Worm (Caenorhabditis elegans) whole organism, L1 larva: Measurements from ENCODE around the gene praf-3.

Source experiments
- C16A3.4 ChIP-seq: fragments of 150-350 bp; optimal IDR thresholded peaks from 2 replicates; lab custom pipeline; 2014; ENCODE audit warnings: missing biosample characterization, missing genetic modification characterization
- aha-1 ChIP-seq: fragments of 150-350 bp; optimal IDR thresholded peaks from 2 replicates; lab custom pipeline; 2014; ENCODE audit warnings: missing biosample characterization, missing genetic modification characterization
- alr-1 ChIP-seq: fragments of 200-800 bp; sonication (Bioruptor generic); optimal IDR thresholded peaks from 2 replicates; lab custom pipeline; 2018; ENCODE audit warnings: borderline replicate concordance, mild to moderate bottlenecking, missing genetic modification characterization, missing compliant biosample characterization
- aly-2 ChIP-seq: fragments of 150-350 bp; optimal IDR thresholded peaks from 2 replicates; lab custom pipeline; 2014; ENCODE audit warnings: missing biosample characterization, missing genetic modification characterization
- blmp-1 ChIP-seq: fragments of 150-350 bp; optimal IDR thresholded peaks from 2 replicates; lab custom pipeline; 2014; ENCODE audit warnings: missing biosample characterization, missing genetic modification characterization
- ceh-63 ChIP-seq: fragments of 200-800 bp; sonication (Bioruptor generic); optimal IDR thresholded peaks from 2 replicates; lab custom pipeline; 2018; ENCODE audit warnings: mild to moderate bottlenecking, missing genetic modification characterization, missing compliant biosample characterization
- ceh-82 ChIP-seq, 3 experiments: fragments of 150-350 bp in 1 of 3; sonication (generic microtip) in 2 of 3; optimal IDR thresholded peaks; 2 replicates each; lab custom pipeline; 2014 to 2017; ENCODE audit warnings: missing biosample characterization in 3 of 3, missing genetic modification characterization in 3 of 3
- ceh-88 ChIP-seq: fragments of 200-800 bp; sonication (Bioruptor generic); IDR thresholded peaks from 2 replicates; pipeline ENCODE4 v1.3.6; 2022; ENCODE audit warnings: missing genetic modification characterization, missing compliant biosample characterization
- dsc-1 ChIP-seq: sonication (generic microtip); optimal IDR thresholded peaks from 2 replicates; lab custom pipeline; 2016; ENCODE audit warnings: mild to moderate bottlenecking, missing genetic modification characterization, missing compliant biosample characterization
- egl-13 ChIP-seq: sonication (generic microtip); optimal IDR thresholded peaks from 2 replicates; lab custom pipeline; 2016; ENCODE audit warnings: missing genotype, missing genetic modification reagents, missing genetic modification characterization, missing compliant biosample characterization
- egl-27 ChIP-seq, 2 experiments: fragments of 150-350 bp in 1 of 2; sonication (generic microtip); optimal IDR thresholded peaks; 3 replicates each; lab custom pipeline; 2017 to 2018; ENCODE audit warnings: missing biosample characterization in 2 of 2, missing genetic modification characterization in 2 of 2, missing genetic modification reagents in 2 of 2
- elt-2 ChIP-seq: sonication (generic microtip); optimal IDR thresholded peaks from 2 replicates; lab custom pipeline; 2016; ENCODE audit warnings: missing genetic modification characterization, mild to moderate bottlenecking, inconsistent platforms, missing compliant biosample characterization, missing genetic modification reagents
- elt-3 ChIP-seq, 6 experiments: fragments of 150-350 bp in 1 of 6; sonication (generic microtip); optimal IDR thresholded peaks; 2 replicates each; lab custom pipeline; 2017 to 2018; ENCODE audit warnings: missing biosample characterization in 6 of 6, missing genetic modification characterization in 6 of 6, inconsistent platforms in 1 of 6
- fkh-8 ChIP-seq: sonication (generic microtip); optimal IDR thresholded peaks from 2 replicates; lab custom pipeline; 2016; ENCODE audit warnings: mild to moderate bottlenecking, missing genetic modification characterization, missing compliant biosample characterization
- grh-1 ChIP-seq: fragments of 200-800 bp; sonication (Bioruptor generic); IDR thresholded peaks from 2 replicates; pipeline ENCODE4 v1.3.6; 2022; ENCODE audit warnings: missing genetic modification reagents, missing genetic modification characterization, missing compliant biosample characterization
- hlh-17 ChIP-seq: fragments of 200-800 bp; sonication (Bioruptor generic); optimal IDR thresholded peaks from 2 replicates; lab custom pipeline; 2018; ENCODE audit warnings: missing genetic modification characterization, mild to moderate bottlenecking, missing compliant biosample characterization, moderate library complexity, borderline replicate concordance
- hpl-2 ChIP-seq: fragments of 150-350 bp; optimal IDR thresholded peaks from 2 replicates; lab custom pipeline; 2014; ENCODE audit warnings: missing biosample characterization, missing genetic modification reagents, missing genetic modification characterization
- irx-1 ChIP-seq: sonication (generic microtip); optimal IDR thresholded peaks from 2 replicates; lab custom pipeline; 2016; ENCODE audit warnings: missing genetic modification characterization, missing compliant biosample characterization
- isw-1 ChIP-seq: fragments of 200-800 bp; sonication (Bioruptor generic); IDR thresholded peaks from 2 replicates; pipeline ENCODE4 v1.3.6; 2022; ENCODE audit warnings: missing genetic modification characterization, missing compliant biosample characterization
- lin-13 ChIP-seq: fragments of 150-350 bp; optimal IDR thresholded peaks from 2 replicates; lab custom pipeline; 2014; ENCODE audit warnings: missing biosample characterization, missing genetic modification reagents, missing genetic modification characterization
- lin-14 ChIP-seq: fragments of 200-800 bp; sonication (Bioruptor generic); optimal IDR thresholded peaks from 2 replicates; lab custom pipeline; 2018; ENCODE audit warnings: mild to moderate bottlenecking, missing genetic modification characterization, moderate library complexity, missing compliant biosample characterization
- lin-15B ChIP-seq: fragments of 150-350 bp; sonication (generic microtip); optimal IDR thresholded peaks from 3 replicates; lab custom pipeline; 2014; ENCODE audit warnings: missing biosample characterization, missing genetic modification characterization
- lin-39 ChIP-seq: fragments of 150-350 bp; optimal IDR thresholded peaks from 2 replicates; lab custom pipeline; 2014; ENCODE audit warnings: missing biosample characterization, missing genetic modification reagents, missing genetic modification characterization
- lir-3 ChIP-seq: sonication (generic microtip); optimal IDR thresholded peaks from 2 replicates; lab custom pipeline; 2016; ENCODE audit warnings: mild to moderate bottlenecking, missing genetic modification characterization, moderate library complexity, missing compliant biosample characterization; ENCODE audit not compliant: poor library complexity
- mab-9 ChIP-seq: fragments of 200-800 bp; sonication (Bioruptor generic); IDR thresholded peaks from 2 replicates; pipeline ENCODE4 v1.3.6; 2022; ENCODE audit warnings: missing genetic modification reagents, missing genetic modification characterization, missing compliant biosample characterization
- mdl-1 ChIP-seq, 2 experiments: fragments of 150-350 bp; optimal IDR thresholded peaks; 2 replicates each; lab custom pipeline; 2014 to 2017; ENCODE audit warnings: missing biosample characterization in 2 of 2, missing genetic modification characterization in 2 of 2, inconsistent platforms in 1 of 2
- nhr-11 ChIP-seq: fragments of 150-350 bp; optimal IDR thresholded peaks from 2 replicates; lab custom pipeline; 2014; ENCODE audit warnings: missing biosample characterization, missing genetic modification characterization
- nhr-12 ChIP-seq: sonication (generic microtip); optimal IDR thresholded peaks from 2 replicates; lab custom pipeline; 2017; ENCODE audit warnings: missing biosample characterization, missing genetic modification characterization
- nhr-19 ChIP-seq: fragments of 200-800 bp; sonication (Bioruptor generic); conservative IDR thresholded peaks from 2 replicates; pipeline ENCODE4 v1.3.6; 2022; ENCODE audit warnings: missing genetic modification characterization, missing compliant biosample characterization
- nhr-20 ChIP-seq: sonication (generic microtip); optimal IDR thresholded peaks from 2 replicates; lab custom pipeline; 2016; ENCODE audit warnings: mild to moderate bottlenecking, missing genetic modification characterization, missing compliant biosample characterization
- nhr-237 ChIP-seq: fragments of 150-350 bp; optimal IDR thresholded peaks from 2 replicates; lab custom pipeline; 2014; ENCODE audit warnings: missing biosample characterization, missing genetic modification characterization
- nhr-47 ChIP-seq: sonication (generic microtip); optimal IDR thresholded peaks from 2 replicates; lab custom pipeline; 2016; ENCODE audit warnings: mild to moderate bottlenecking, missing genetic modification characterization, moderate library complexity, missing compliant biosample characterization
- nhr-77 ChIP-seq: fragments of 150-350 bp; optimal IDR thresholded peaks from 2 replicates; lab custom pipeline; 2014; ENCODE audit warnings: missing biosample characterization, missing genetic modification characterization
- nhr-84 ChIP-seq: sonication (generic microtip); optimal IDR thresholded peaks from 2 replicates; lab custom pipeline; 2017; ENCODE audit warnings: missing biosample characterization, missing genetic modification characterization
- pax-3 ChIP-seq: fragments of 200-800 bp; sonication (Bioruptor generic); optimal IDR thresholded peaks from 2 replicates; lab custom pipeline; 2018; ENCODE audit warnings: mild to moderate bottlenecking, missing genetic modification characterization, moderate library complexity, missing compliant biosample characterization
- pqm-1 ChIP-seq: sonication (generic microtip); optimal IDR thresholded peaks from 3 replicates; lab custom pipeline; 2017; ENCODE audit warnings: missing biosample characterization, missing genetic modification characterization
- rnt-1 ChIP-seq: sonication (generic microtip); optimal IDR thresholded peaks from 2 replicates; lab custom pipeline; 2016; ENCODE audit warnings: mild to moderate bottlenecking, missing genetic modification characterization, moderate library complexity, missing compliant biosample characterization
- snpc-4 ChIP-seq: fragments of 150-350 bp; optimal IDR thresholded peaks from 2 replicates; lab custom pipeline; 2014; ENCODE audit warnings: missing biosample characterization, missing genetic modification characterization
- sox-4 ChIP-seq: sonication (generic microtip); optimal IDR thresholded peaks from 2 replicates; lab custom pipeline; 2016; ENCODE audit warnings: missing genetic modification characterization, missing compliant biosample characterization
- sup-37 ChIP-seq: fragments of 200-800 bp; sonication (Bioruptor generic); optimal IDR thresholded peaks from 2 replicates; lab custom pipeline; 2018; ENCODE audit warnings: mild to moderate bottlenecking, missing genetic modification characterization, missing compliant biosample characterization
- swsn-7 ChIP-seq: sonication (generic microtip); optimal IDR thresholded peaks from 2 replicates; lab custom pipeline; 2016; ENCODE audit warnings: missing genetic modification characterization, missing compliant biosample characterization
- unc-130 ChIP-seq: fragments of 150-350 bp; optimal IDR thresholded peaks from 2 replicates; lab custom pipeline; 2017; ENCODE audit warnings: missing biosample characterization, missing genetic modification characterization, inconsistent platforms
- unc-30 ChIP-seq: sonication (generic microtip); optimal IDR thresholded peaks from 2 replicates; lab custom pipeline; 2017; ENCODE audit warnings: missing biosample characterization, missing genetic modification characterization
- unc-62 ChIP-seq: fragments of 150-350 bp; optimal IDR thresholded peaks from 2 replicates; lab custom pipeline; 2014; ENCODE audit warnings: missing biosample characterization, missing genetic modification reagents, missing genetic modification characterization
- unc-86 ChIP-seq: sonication (generic microtip); optimal IDR thresholded peaks from 2 replicates; lab custom pipeline; 2016; ENCODE audit warnings: missing genetic modification characterization, missing compliant biosample characterization
- xbp-1 ChIP-seq: sonication (generic microtip); optimal IDR thresholded peaks from 2 replicates; lab custom pipeline; 2016; ENCODE audit warnings: missing genetic modification characterization, missing compliant biosample characterization
- zag-1 ChIP-seq: fragments of 150-350 bp; optimal IDR thresholded peaks from 2 replicates; lab custom pipeline; 2014; ENCODE audit warnings: missing biosample characterization, missing genetic modification characterization
- ztf-11 ChIP-seq, 2 experiments: sonication (generic microtip); optimal IDR thresholded peaks; 2 replicates each; lab custom pipeline; 2016 to 2017; ENCODE audit warnings: missing genetic modification characterization in 2 of 2, missing biosample characterization in 1 of 2, missing compliant biosample characterization in 1 of 2
- ztf-4 ChIP-seq: fragments of 150-350 bp; optimal IDR thresholded peaks from 2 replicates; lab custom pipeline; 2014; ENCODE audit warnings: missing biosample characterization, missing genetic modification characterization

Gene praf-3

ce11 chrIV:8369135-8369534 is 10.6 kb upstream of the praf-3 start, which contains the start of gene D2096.6:
TSS of gene D2096.6 (minus strand) at chrIV:8369235.
- TF ChIP-seq ceh-88 (GFP tag; lab: Robert Waterston, UW) (no peak), unc-86 (tag; lab: Kevin White, UChicago) (no peak), ztf-4 (tag; lab: Kevin White, UChicago) (no peak), lin-13 (GFP tag; lab: Kevin White, UChicago) (no peak)

- TF ChIP-seq unc-30 (tag; lab: Kevin White, UChicago): no peak
- TF ChIP-seq pax-3 (tag; lab: Kevin White, UChicago): peak; percentile 49
- peak in 2 of 6 experiments; percentile 52 to 55 for TF ChIP-seq elt-3 (tag; optimal IDR thresholded peaks at IDR 0.05; lab: Kevin White, UChicago)
- peak; percentile 82 for TF ChIP-seq nhr-19 (GFP tag; lab: Robert Waterston, UW)
- TF ChIP-seq mdl-1 (tag; optimal IDR thresholded peaks at IDR 0.05; lab: Kevin White, UChicago): peak in 1 of 2 experiments; percentile 82
- TF ChIP-seq aly-2 (tag; lab: Kevin White, UChicago): peak; percentile 79
- TF ChIP-seq lin-39: no peak
- TF ChIP-seq egl-27 (tag; optimal IDR thresholded peaks at IDR 0.05; lab: Kevin White, UChicago): peak in 1 of 2 experiments; percentile 2
- peak; percentile 91 for TF ChIP-seq nhr-20 (tag; lab: Kevin White, UChicago)
- no peak for TF ChIP-seq nhr-84
- peak; percentile 48 for TF ChIP-seq isw-1 (GFP tag; lab: Robert Waterston, UW)
- TF ChIP-seq snpc-4 (tag; lab: Kevin White, UChicago): peak; percentile 51
- no peak for TF ChIP-seq aha-1 (tag; lab: Kevin White, UChicago)
- peak; percentile 87 for TF ChIP-seq C16A3.4
- no peak for TF ChIP-seq unc-62
- TF ChIP-seq alr-1 (tag; lab: Kevin White, UChicago): no peak
- TF ChIP-seq nhr-12 (tag; lab: Kevin White, UChicago): no peak
- TF ChIP-seq lir-3 (tag; lab: Kevin White, UChicago): peak; percentile 61
- TF ChIP-seq elt-2 (tag; lab: Kevin White, UChicago): peak; percentile 50
- TF ChIP-seq grh-1 (GFP tag; lab: Robert Waterston, UW): 0 out of 2 replicates have a peak, but pooled peaks have one; percentile 11
- TF ChIP-seq ceh-88 (GFP tag; lab: Robert Waterston, UW): peak; percentile 63
- TF ChIP-seq sox-4 (tag; lab: Kevin White, UChicago): peak; percentile 50
- peak in 1 of 2 experiments; percentile 27 for TF ChIP-seq ztf-11 (tag; optimal IDR thresholded peaks at IDR 0.05; lab: Kevin White, UChicago)
- TF ChIP-seq ztf-4 (tag; lab: Kevin White, UChicago): peak; percentile 53
- peak; percentile 59 for TF ChIP-seq fkh-8
- TF ChIP-seq nhr-237: peak; percentile 56
- TF ChIP-seq pqm-1: no peak
- no peak for TF ChIP-seq zag-1 (tag; lab: Kevin White, UChicago)
- peak; percentile 76 for TF ChIP-seq irx-1
- peak; percentile 55 for TF ChIP-seq egl-13 (tag; lab: Kevin White, UChicago)
- peak; percentile 37 for TF ChIP-seq ceh-63 (GFP tag; lab: Kevin White, UChicago)
- peak; percentile 88 for TF ChIP-seq swsn-7 (tag; lab: Kevin White, UChicago)
- no peak for TF ChIP-seq hlh-17 (GFP tag; lab: Kevin White, UChicago)
- TF ChIP-seq rnt-1 (tag; lab: Kevin White, UChicago): peak; percentile 82
- peak; percentile 85 for TF ChIP-seq nhr-47
- TF ChIP-seq nhr-77 (tag; lab: Kevin White, UChicago): peak; percentile 83
- peak; percentile 85 for TF ChIP-seq xbp-1
- TF ChIP-seq hpl-2 (GFP tag; lab: Kevin White, UChicago): peak; percentile 76
- peak; percentile 73 for TF ChIP-seq mab-9 (GFP tag; lab: Robert Waterston, UW)
- peak; percentile 25 for TF ChIP-seq unc-86 (tag; lab: Kevin White, UChicago)
- TF ChIP-seq dsc-1 (tag; lab: Kevin White, UChicago): peak; percentile 83
- TF ChIP-seq unc-130 (tag; lab: Kevin White, UChicago): peak; percentile 62
- no peak for TF ChIP-seq sup-37
- TF ChIP-seq lin-15B (tag; lab: Kevin White, UChicago): peak; percentile 32
- TF ChIP-seq lin-14 (GFP tag; lab: Kevin White, UChicago): peak; percentile 83
- TF ChIP-seq blmp-1 (tag; lab: Kevin White, UChicago): peak; percentile 44
- TF ChIP-seq lin-13 (GFP tag; lab: Kevin White, UChicago): peak; percentile 80
- TF ChIP-seq ceh-82 (tag; optimal IDR thresholded peaks at IDR 0.05; lab: Kevin White, UChicago): peak; percentile 48 to 88 (median 67)
- no peak for TF ChIP-seq nhr-11 (tag; lab: Kevin White, UChicago)
Observed at ce11 chrIV:8375381-8375780, 4.4 kb upstream of the praf-3 start.
